Worm (Caenorhabditis elegans): ENCODE results near the gene bigr-1.

The bigr-1 gene

DNA sequence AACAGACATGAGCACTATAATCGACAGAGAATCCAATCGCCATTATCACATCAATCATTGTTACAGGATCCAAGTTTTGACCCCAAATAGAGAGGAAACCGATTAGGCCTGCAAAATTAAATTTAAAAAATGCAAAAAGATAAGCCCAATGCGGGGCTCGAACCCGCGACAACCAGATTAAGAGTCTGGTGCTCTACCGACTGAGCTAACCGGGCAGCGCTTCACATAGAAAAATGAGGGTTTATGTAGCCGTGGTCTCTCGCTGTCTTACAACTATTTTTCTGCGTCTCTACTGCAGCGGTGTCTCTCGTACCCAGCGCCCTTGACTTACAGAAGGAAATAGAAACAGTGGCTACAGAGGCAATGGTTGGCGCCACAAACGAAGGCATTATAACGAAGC, 23.8 kb upstream of the bigr-1 start (continued):
- no peak for TF ChIP-seq bed-2 (GFP tag; IDR thresholded peaks at IDR 0.05)
- TF ChIP-seq lin-35 (GFP tag; optimal IDR thresholded peaks at IDR 0.05), result peak in 1 of 3 experiments; percentile 19
- TF ChIP-seq lag-1 (GFP tag; IDR thresholded peaks at IDR 0.05), result no peak
- TF ChIP-seq egl-44 (GFP tag; IDR thresholded peaks at IDR 0.05), result peak; percentile 68; the same call in 1 of the 2 replicates
- TF ChIP-seq gei-17 (GFP tag; optimal IDR thresholded peaks at IDR 0.05), result no peak
- no peak for TF ChIP-seq unc-62 (GFP tag; optimal IDR thresholded peaks at IDR 0.05)
- TF ChIP-seq mes-4 (tag; optimal IDR thresholded peaks at IDR 0.05), result peak; percentile 36
- peak; percentile 56; the same call in 1 of the 2 replicates for TF ChIP-seq rcor-1 (GFP tag; IDR thresholded peaks at IDR 0.05)
- peak; percentile 69 for TF ChIP-seq mcd-1 (GFP tag; IDR thresholded peaks at IDR 0.05)
- TF ChIP-seq madf-10 (tag; optimal IDR thresholded peaks at IDR 0.05), result no peak
- peak; percentile 51 for TF ChIP-seq attf-5 (GFP tag; optimal IDR thresholded peaks at IDR 0.05)
- peak; percentile 80 for TF ChIP-seq nhr-90 (tag; optimal IDR thresholded peaks at IDR 0.05)
- TF ChIP-seq aptf-3 (GFP tag; IDR thresholded peaks at IDR 0.05), result no peak
- TF ChIP-seq aptf-2 (GFP tag; conservative IDR thresholded peaks at IDR 0.05), result no peak

DNA sequence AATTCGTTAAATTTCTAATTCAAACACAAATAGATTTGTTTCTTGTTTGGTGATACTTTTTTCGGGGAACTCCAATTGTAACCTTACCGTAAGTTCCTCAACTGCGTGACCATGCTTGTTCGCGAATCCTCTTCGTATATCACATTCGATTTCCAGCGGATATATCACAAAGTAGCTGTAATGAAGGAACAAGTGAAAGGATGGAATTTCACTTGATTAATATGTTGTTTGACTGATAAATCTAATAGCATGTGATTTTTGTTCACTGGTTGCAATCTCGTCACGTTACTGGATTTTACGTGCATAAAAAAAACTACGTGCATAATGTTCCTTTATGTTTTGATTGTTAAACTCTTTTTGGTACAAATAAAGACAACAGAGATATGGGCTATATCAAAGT, 19.8 kb upstream of the bigr-1 start:
- TF ChIP-seq hmg-20 (GFP tag; IDR thresholded peaks at IDR 0.05), result no peak

DNA sequence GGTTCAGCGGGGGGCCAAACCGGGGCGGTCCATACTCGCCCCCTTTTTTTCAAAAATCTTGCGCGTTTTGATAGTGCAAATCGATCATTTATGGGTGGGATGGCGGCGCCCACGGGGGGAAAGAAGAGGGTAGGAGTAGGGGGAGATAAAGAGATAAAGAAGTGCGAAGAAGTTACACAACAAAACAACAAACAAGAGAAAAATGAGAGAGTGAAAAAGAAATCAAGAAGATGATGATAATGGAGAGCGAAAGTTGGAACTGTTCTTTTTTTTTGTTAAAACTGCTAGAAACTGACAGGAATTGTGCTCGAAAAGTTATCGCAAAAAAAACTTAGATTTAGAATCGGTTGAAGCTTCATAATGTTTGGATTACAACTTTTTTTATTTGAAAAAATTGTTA, 19.1 kb upstream of the bigr-1 start, which contains the start of gene ptr-13:
Gene ptr-13, minus strand, starts transcription at position 92 of the 400 bp plus-strand sequence.
- TF ChIP-seq B0035.1 (tag; optimal IDR thresholded peaks at IDR 0.05) (no peak), ets-4 (GFP tag; optimal IDR thresholded peaks at IDR 0.05) (no peak), mel-28 (tag; optimal IDR thresholded peaks at IDR 0.05; ENCODE audit: borderline replicate concordance) (no peak), sdz-38 (tag; optimal IDR thresholded peaks at IDR 0.05) (no peak), sea-2 (GFP tag; IDR thresholded peaks at IDR 0.05) (no peak), snpc-1.1 (tag; optimal IDR thresholded peaks at IDR 0.05; ENCODE audit: insufficient read depth) (no peak), lsl-1 (GFP tag; optimal IDR thresholded peaks at IDR 0.05) (no peak), F57C9.4 (tag; optimal IDR thresholded peaks at IDR 0.05) (no peak), madf-3 (GFP tag; IDR thresholded peaks at IDR 0.05) (no peak)

DNA sequence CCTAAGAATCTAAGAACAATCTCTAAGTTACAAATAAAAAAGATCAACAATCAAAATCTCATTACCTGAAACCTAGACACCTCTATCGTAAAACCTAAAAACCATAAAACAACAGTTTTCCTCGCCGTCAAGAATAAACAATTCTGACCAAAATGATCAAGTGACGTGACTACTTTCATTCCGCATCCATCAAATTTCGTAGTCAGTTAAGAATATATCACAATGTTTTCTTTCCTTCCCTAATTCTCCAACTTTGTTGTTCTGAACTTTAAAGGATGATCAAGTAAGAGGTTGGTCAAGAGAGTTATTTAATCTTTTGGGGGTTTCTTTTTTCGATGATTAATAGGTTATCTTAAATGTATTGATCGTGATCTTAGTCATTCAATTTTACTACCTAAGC, 18.2 kb upstream of the bigr-1 start:
- no peak for TF ChIP-seq B0261.1 (tag; optimal IDR thresholded peaks at IDR 0.05)
- TF ChIP-seq ztf-28 (GFP tag; IDR thresholded peaks at IDR 0.05), result no peak
- no peak for TF ChIP-seq ceh-79 (tag; optimal IDR thresholded peaks at IDR 0.05)
- no peak for TF ChIP-seq ceh-58 (GFP tag; IDR thresholded peaks at IDR 0.05)
- no peak for TF ChIP-seq pha-4 (tag; optimal IDR thresholded peaks at IDR 0.05)
- no peak for TF ChIP-seq mcd-1 (GFP tag; IDR thresholded peaks at IDR 0.05)
- TF ChIP-seq B0019.2 (GFP tag; conservative IDR thresholded peaks at IDR 0.05), result no peak
- no peak for TF ChIP-seq akir-1 (GFP tag; optimal IDR thresholded peaks at IDR 0.05)
- TF ChIP-seq efl-1 (GFP tag; optimal IDR thresholded peaks at IDR 0.05), result no peak
- no peak for TF ChIP-seq tbp1 (GFP tag; optimal IDR thresholded peaks at IDR 0.05)
- TF ChIP-seq F10E7.11 (tag; optimal IDR thresholded peaks at IDR 0.05), result no peak
- no peak for TF ChIP-seq bed-2 (GFP tag; IDR thresholded peaks at IDR 0.05)
- no peak for TF ChIP-seq xnd-1 (tag; optimal IDR thresholded peaks at IDR 0.05)
- no peak for TF ChIP-seq die-1 (tag; optimal IDR thresholded peaks at IDR 0.05)
- TF ChIP-seq snpc-1.3 (tag; optimal IDR thresholded peaks at IDR 0.05; ENCODE audit: insufficient read depth), result no peak
- no peak for TF ChIP-seq ztf-3 (GFP tag; optimal IDR thresholded peaks at IDR 0.05)
- no peak for TF ChIP-seq rec-8 (tag; optimal IDR thresholded peaks at IDR 0.05)
- TF ChIP-seq zfh-2 (GFP tag; conservative IDR thresholded peaks at IDR 0.05), result no peak

Data from whole organism, young adult.